Worm (Caenorhabditis elegans) whole organism, L1 larva: Measurements from ENCODE around the gene rpl-26.
A peak's percentile ranks its signal among the peaks of the same experiment; 100 is the strongest.

ENCODE experiments used
- C16A3.4 ChIP-seq: fragments of 150-350 bp; optimal IDR thresholded peaks from 2 replicates; lab custom pipeline; 2014; ENCODE audit warnings: missing biosample characterization, missing genetic modification characterization
- F16B12.6 ChIP-seq: fragments of 150-350 bp; optimal IDR thresholded peaks from 2 replicates; lab custom pipeline; 2014; ENCODE audit warnings: missing biosample characterization, missing genetic modification characterization
- alr-1 ChIP-seq: fragments of 200-800 bp; sonication (Bioruptor generic); optimal IDR thresholded peaks from 2 replicates; lab custom pipeline; 2018; ENCODE audit warnings: borderline replicate concordance, mild to moderate bottlenecking, missing genetic modification characterization, missing compliant biosample characterization
- blmp-1 ChIP-seq: fragments of 150-350 bp; optimal IDR thresholded peaks from 2 replicates; lab custom pipeline; 2014; ENCODE audit warnings: missing biosample characterization, missing genetic modification characterization
- ceh-8 ChIP-seq: fragments of 200-800 bp; sonication (Bioruptor generic); optimal IDR thresholded peaks from 2 replicates; lab custom pipeline; 2018; ENCODE audit warnings: mild to moderate bottlenecking, missing genetic modification characterization, moderate library complexity, missing compliant biosample characterization
- ceh-82 ChIP-seq, 3 experiments: fragments of 150-350 bp in 1 of 3; sonication (generic microtip) in 2 of 3; optimal IDR thresholded peaks; 2 replicates each; lab custom pipeline; 2014 to 2017; ENCODE audit warnings: missing biosample characterization in 3 of 3, missing genetic modification characterization in 3 of 3
- ceh-88 ChIP-seq: fragments of 200-800 bp; sonication (Bioruptor generic); IDR thresholded peaks from 2 replicates; pipeline ENCODE4 v1.3.6; 2022; ENCODE audit warnings: missing genetic modification characterization, missing compliant biosample characterization
- dpl-1 ChIP-seq, 3 experiments: fragments of 150-350 bp in 2 of 3; sonication (generic microtip) in 1 of 3; optimal IDR thresholded peaks; 2 replicates each; lab custom pipeline; 2014 to 2017; ENCODE audit warnings: missing biosample characterization in 3 of 3, missing genetic modification characterization in 3 of 3, missing genetic modification reagents in 3 of 3
- efl-1 ChIP-seq, 4 experiments: fragments of 150-350 bp; optimal IDR thresholded peaks in 3 of 4; peaks in 1 of 4; 1 replicate in 1 of 4; 2 replicates in 3 of 4; lab custom pipeline; 2014; ENCODE audit warnings: missing biosample characterization in 2 of 4, missing genetic modification characterization in 2 of 4, missing genetic modification reagents in 2 of 4
- efl-3 ChIP-seq: fragments of 200-800 bp; sonication (Bioruptor generic); optimal IDR thresholded peaks from 2 replicates; lab custom pipeline; 2018; ENCODE audit warnings: mild to moderate bottlenecking, missing genetic modification characterization, missing compliant biosample characterization
- elt-3 ChIP-seq, 6 experiments: fragments of 150-350 bp in 1 of 6; sonication (generic microtip); optimal IDR thresholded peaks; 2 replicates each; lab custom pipeline; 2017 to 2018; ENCODE audit warnings: missing biosample characterization in 6 of 6, missing genetic modification characterization in 6 of 6, inconsistent platforms in 1 of 6
- fkh-8 ChIP-seq: sonication (generic microtip); optimal IDR thresholded peaks from 2 replicates; lab custom pipeline; 2016; ENCODE audit warnings: mild to moderate bottlenecking, missing genetic modification characterization, missing compliant biosample characterization
- fos-1 ChIP-seq: fragments of 150-350 bp; optimal IDR thresholded peaks from 2 replicates; lab custom pipeline; 2014; ENCODE audit warnings: missing biosample characterization, missing genetic modification characterization
- hlh-17 ChIP-seq: fragments of 200-800 bp; sonication (Bioruptor generic); optimal IDR thresholded peaks from 2 replicates; lab custom pipeline; 2018; ENCODE audit warnings: missing genetic modification characterization, mild to moderate bottlenecking, missing compliant biosample characterization, moderate library complexity, borderline replicate concordance
- isw-1 ChIP-seq: fragments of 200-800 bp; sonication (Bioruptor generic); IDR thresholded peaks from 2 replicates; pipeline ENCODE4 v1.3.6; 2022; ENCODE audit warnings: missing genetic modification characterization, missing compliant biosample characterization
- jun-1 ChIP-seq: fragments of 150-350 bp; optimal IDR thresholded peaks from 2 replicates; lab custom pipeline; 2014; ENCODE audit warnings: missing biosample characterization, missing genetic modification reagents, missing genetic modification characterization
- lin-13 ChIP-seq: fragments of 150-350 bp; optimal IDR thresholded peaks from 2 replicates; lab custom pipeline; 2014; ENCODE audit warnings: missing biosample characterization, missing genetic modification reagents, missing genetic modification characterization
- lin-15B ChIP-seq: fragments of 150-350 bp; sonication (generic microtip); optimal IDR thresholded peaks from 3 replicates; lab custom pipeline; 2014; ENCODE audit warnings: missing biosample characterization, missing genetic modification characterization
- lin-35 ChIP-seq, 2 experiments: fragments of 150-350 bp; optimal IDR thresholded peaks; 2 replicates each; lab custom pipeline; 2014; ENCODE audit warnings: missing biosample characterization in 2 of 2, missing genetic modification characterization in 2 of 2, missing genetic modification reagents in 2 of 2
- lin-39 ChIP-seq: fragments of 150-350 bp; optimal IDR thresholded peaks from 2 replicates; lab custom pipeline; 2014; ENCODE audit warnings: missing biosample characterization, missing genetic modification reagents, missing genetic modification characterization
- lsy-2 ChIP-seq, 2 experiments: fragments of 150-350 bp; optimal IDR thresholded peaks; 2 replicates each; lab custom pipeline; 2014; ENCODE audit warnings: missing biosample characterization in 2 of 2, missing genetic modification characterization in 2 of 2
- mdl-1 ChIP-seq, 2 experiments: fragments of 150-350 bp; optimal IDR thresholded peaks; 2 replicates each; lab custom pipeline; 2014 to 2017; ENCODE audit warnings: missing biosample characterization in 2 of 2, missing genetic modification characterization in 2 of 2, inconsistent platforms in 1 of 2
- mep-1 ChIP-seq: fragments of 150-350 bp; optimal IDR thresholded peaks from 2 replicates; lab custom pipeline; 2014; ENCODE audit warnings: missing biosample characterization, missing genetic modification characterization
- nhr-19 ChIP-seq: fragments of 200-800 bp; sonication (Bioruptor generic); conservative IDR thresholded peaks from 2 replicates; pipeline ENCODE4 v1.3.6; 2022; ENCODE audit warnings: missing genetic modification characterization, missing compliant biosample characterization
- nhr-20 ChIP-seq: sonication (generic microtip); optimal IDR thresholded peaks from 2 replicates; lab custom pipeline; 2016; ENCODE audit warnings: mild to moderate bottlenecking, missing genetic modification characterization, missing compliant biosample characterization
- nhr-237 ChIP-seq: fragments of 150-350 bp; optimal IDR thresholded peaks from 2 replicates; lab custom pipeline; 2014; ENCODE audit warnings: missing biosample characterization, missing genetic modification characterization
- nhr-47 ChIP-seq: sonication (generic microtip); optimal IDR thresholded peaks from 2 replicates; lab custom pipeline; 2016; ENCODE audit warnings: mild to moderate bottlenecking, missing genetic modification characterization, moderate library complexity, missing compliant biosample characterization
- nhr-71 ChIP-seq: sonication (generic microtip); optimal IDR thresholded peaks from 2 replicates; lab custom pipeline; 2016; ENCODE audit warnings: mild to moderate bottlenecking, missing genetic modification characterization, moderate library complexity, missing compliant biosample characterization
- nhr-77 ChIP-seq: fragments of 150-350 bp; optimal IDR thresholded peaks from 2 replicates; lab custom pipeline; 2014; ENCODE audit warnings: missing biosample characterization, missing genetic modification characterization
- nhr-85 ChIP-seq: sonication (generic microtip); peaks from one replicate; lab custom pipeline; 2016; ENCODE audit warnings: missing genetic modification characterization, inconsistent platforms, missing compliant biosample characterization
- pqm-1 ChIP-seq: sonication (generic microtip); optimal IDR thresholded peaks from 3 replicates; lab custom pipeline; 2017; ENCODE audit warnings: missing biosample characterization, missing genetic modification characterization
- rnt-1 ChIP-seq: sonication (generic microtip); optimal IDR thresholded peaks from 2 replicates; lab custom pipeline; 2016; ENCODE audit warnings: mild to moderate bottlenecking, missing genetic modification characterization, moderate library complexity, missing compliant biosample characterization
- skn-1 ChIP-seq: fragments of 150-350 bp; optimal IDR thresholded peaks from 2 replicates; lab custom pipeline; 2014; ENCODE audit warnings: missing biosample characterization, missing genetic modification characterization
- snpc-4 ChIP-seq: fragments of 150-350 bp; optimal IDR thresholded peaks from 2 replicates; lab custom pipeline; 2014; ENCODE audit warnings: missing biosample characterization, missing genetic modification characterization
- snu-23 ChIP-seq: sonication (generic microtip); optimal IDR thresholded peaks from 2 replicates; lab custom pipeline; 2016; ENCODE audit warnings: missing genetic modification characterization, missing compliant biosample characterization
- sptf-1 ChIP-seq: fragments of 150-350 bp; optimal IDR thresholded peaks from 2 replicates; lab custom pipeline; 2014; ENCODE audit warnings: missing biosample characterization, missing genetic modification characterization
- sup-37 ChIP-seq: fragments of 200-800 bp; sonication (Bioruptor generic); optimal IDR thresholded peaks from 2 replicates; lab custom pipeline; 2018; ENCODE audit warnings: mild to moderate bottlenecking, missing genetic modification characterization, missing compliant biosample characterization
- swsn-7 ChIP-seq: sonication (generic microtip); optimal IDR thresholded peaks from 2 replicates; lab custom pipeline; 2016; ENCODE audit warnings: missing genetic modification characterization, missing compliant biosample characterization
- unc-130 ChIP-seq: fragments of 150-350 bp; optimal IDR thresholded peaks from 2 replicates; lab custom pipeline; 2017; ENCODE audit warnings: missing biosample characterization, missing genetic modification characterization, inconsistent platforms
- unc-86 ChIP-seq: sonication (generic microtip); optimal IDR thresholded peaks from 2 replicates; lab custom pipeline; 2016; ENCODE audit warnings: missing genetic modification characterization, missing compliant biosample characterization
- xbp-1 ChIP-seq: sonication (generic microtip); optimal IDR thresholded peaks from 2 replicates; lab custom pipeline; 2016; ENCODE audit warnings: missing genetic modification characterization, missing compliant biosample characterization
- zip-4 ChIP-seq: fragments of 200-800 bp; sonication (Bioruptor generic); optimal IDR thresholded peaks from 2 replicates; lab custom pipeline; 2018; ENCODE audit warnings: mild to moderate bottlenecking, missing genetic modification characterization, moderate library complexity, missing compliant biosample characterization

The rpl-26 gene

ce11 chrII:8602337-8602944, at the start of gene rpl-26, which contains the start of gene cpf-1:
rpl-26 (plus strand) TSS chrII:8602785.
cpf-1 (minus strand) TSS chrII:8602440.
- TF ChIP-seq ceh-82 (tag; optimal IDR thresholded peaks at IDR 0.05; lab: Kevin White, UChicago), result peak; percentile 10 to 61 (median 23)
- peak; percentile 65 to 78 (median 67) for TF ChIP-seq dpl-1 (GFP tag; optimal IDR thresholded peaks at IDR 0.05; lab: Kevin White, UChicago)
- peak; percentile 58 for TF ChIP-seq skn-1
- peak; percentile 69 for TF ChIP-seq snu-23 (GFP tag; lab: Kevin White, UChicago)
- peak; percentile 72 to 73 for TF ChIP-seq efl-1 (optimal IDR thresholded peaks at IDR 0.05; lab: Kevin White, UChicago)
- TF ChIP-seq efl-1 (GFP tag; optimal IDR thresholded peaks at IDR 0.05 in 1 of 2; lab: Kevin White, UChicago), result peak; percentile 73 to 96
- TF ChIP-seq pqm-1, result no peak
- TF ChIP-seq swsn-7 (tag; lab: Kevin White, UChicago), result peak; percentile 53
- TF ChIP-seq jun-1 (tag; lab: Kevin White, UChicago), result peak; percentile 37
- peak; percentile 38; the same call in 1 of the 2 replicates for TF ChIP-seq isw-1 (GFP tag; lab: Robert Waterston, UW)
- no peak for TF ChIP-seq lin-39 (tag; lab: Kevin White, UChicago)
- no peak for TF ChIP-seq hlh-17 (GFP tag; lab: Kevin White, UChicago)
- TF ChIP-seq lin-13 (GFP tag; lab: Kevin White, UChicago), result peak; percentile 12
- TF ChIP-seq ceh-88 (GFP tag; lab: Robert Waterston, UW), result no peak
- TF ChIP-seq nhr-77 (tag; lab: Kevin White, UChicago), result peak; percentile 37
- TF ChIP-seq sptf-1 (tag; lab: Kevin White, UChicago), result no peak
- peak; percentile 25 for TF ChIP-seq fos-1 (tag; lab: Kevin White, UChicago)
- peak; percentile 71 for TF ChIP-seq nhr-20 (tag; lab: Kevin White, UChicago)
- peak; percentile 61 for TF ChIP-seq rnt-1 (tag; lab: Kevin White, UChicago)
- TF ChIP-seq mep-1 (tag; lab: Kevin White, UChicago), result peak; percentile 69
- peak; percentile 70 to 93 for TF ChIP-seq lsy-2 (tag; optimal IDR thresholded peaks at IDR 0.05; lab: Kevin White, UChicago)
- peak; percentile 48 for TF ChIP-seq nhr-85
- peak; percentile 29 for TF ChIP-seq lin-15B (tag; lab: Kevin White, UChicago)
- peak; percentile 61 for TF ChIP-seq C16A3.4 (tag; lab: Kevin White, UChicago)
- peak; percentile 70 for TF ChIP-seq nhr-71 (tag; lab: Kevin White, UChicago)
- TF ChIP-seq blmp-1, result peak; percentile 67
- TF ChIP-seq sup-37 (GFP tag; lab: Kevin White, UChicago), result no peak
- TF ChIP-seq efl-3, result no peak
- peak; percentile 4 for TF ChIP-seq snpc-4 (tag; lab: Kevin White, UChicago)
- peak; percentile 44 for TF ChIP-seq nhr-47 (tag; lab: Kevin White, UChicago)
- peak; percentile 38 for TF ChIP-seq nhr-19 (GFP tag; lab: Robert Waterston, UW)
- peak; percentile 26 for TF ChIP-seq unc-86 (tag; lab: Kevin White, UChicago)
- TF ChIP-seq ceh-8 (GFP tag; lab: Kevin White, UChicago), result no peak
- TF ChIP-seq fkh-8 (tag; lab: Kevin White, UChicago), result peak; percentile 32
- peak; percentile 73 for TF ChIP-seq F16B12.6 (tag; lab: Kevin White, UChicago)
- peak; percentile 48 for TF ChIP-seq xbp-1 (tag; lab: Kevin White, UChicago)
- no peak for TF ChIP-seq alr-1 (tag; lab: Kevin White, UChicago)
- no peak for TF ChIP-seq zip-4 (GFP tag; lab: Kevin White, UChicago)
- peak; percentile 56 for TF ChIP-seq unc-130 (tag; lab: Kevin White, UChicago)
- no peak for TF ChIP-seq nhr-237 (tag; lab: Kevin White, UChicago)
- TF ChIP-seq elt-3 (tag; optimal IDR thresholded peaks at IDR 0.05; lab: Kevin White, UChicago), result peak in 1 of 6 experiments; percentile 84
- TF ChIP-seq lin-35 (GFP tag; optimal IDR thresholded peaks at IDR 0.05; lab: Kevin White, UChicago), result peak; percentile 70 to 81
- peak in 1 of 2 experiments; percentile 39 for TF ChIP-seq mdl-1 (tag; optimal IDR thresholded peaks at IDR 0.05; lab: Kevin White, UChicago)
